ENCODE assay signal across 3 worm cellular contexts in the genomic region with DNA sequence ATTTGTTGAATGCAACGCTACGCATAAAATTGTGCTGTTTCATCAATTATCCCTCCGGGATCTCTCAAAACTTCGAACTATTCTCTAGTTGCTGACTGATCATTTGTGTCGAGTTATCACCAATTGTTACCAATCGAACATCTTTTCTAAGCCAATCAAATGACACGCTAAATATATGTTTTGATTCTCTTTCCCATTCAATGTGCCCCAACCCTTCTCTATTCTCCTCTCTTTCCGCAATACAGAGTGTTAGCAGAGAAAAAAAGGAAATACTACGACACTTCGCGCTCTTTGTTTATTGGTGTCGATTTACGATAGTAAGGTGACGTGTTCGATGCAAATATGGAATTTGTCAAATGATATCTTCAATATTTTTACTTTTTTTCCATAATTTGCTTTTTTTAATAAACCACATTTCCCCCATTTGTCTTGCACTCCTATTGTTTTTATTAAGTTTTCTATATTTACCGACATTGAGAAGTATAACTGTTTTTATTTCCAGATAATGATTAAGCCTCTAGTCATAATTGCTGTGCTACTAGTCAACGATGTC.
TF ChIP-seq lines count a peak whose summit lies in the region.

Gene nucb-1 (plus strand): TSS at position 503 of the 553 bp plus-strand sequence.

TF ChIP-seq in whole organism, L2 larva, 48 proteins besides CTCF, POLR2A, EP300 and RAD21 (continued from another document):
- TF ChIP-seq crh-2 (tag; optimal IDR thresholded peaks at IDR 0.05; lab: Kevin White, UChicago) (peak; percentile 97), nhr-129 (tag; optimal IDR thresholded peaks at IDR 0.05; lab: Kevin White, UChicago) (peak; percentile 94), aly-2 (tag; optimal IDR thresholded peaks at IDR 0.05; lab: Kevin White, UChicago) (no peak), sem-4 (tag; optimal IDR thresholded peaks at IDR 0.05; lab: Kevin White, UChicago) (no peak), alr-1 (tag; optimal IDR thresholded peaks at IDR 0.05; lab: Kevin White, UChicago) (no peak), lin-39 (tag; optimal IDR thresholded peaks at IDR 0.05; lab: Kevin White, UChicago) (no peak), sma-9 (GFP tag; optimal IDR thresholded peaks at IDR 0.05; lab: Kevin White, UChicago) (peak; percentile 93), sma-9 (tag; optimal IDR thresholded peaks at IDR 0.05; lab: Kevin White, UChicago) (no peak), gmeb-1 (tag; optimal IDR thresholded peaks at IDR 0.05; lab: Kevin White, UChicago) (peak; percentile 73), ceh-82 (tag; optimal IDR thresholded peaks at IDR 0.05; lab: Kevin White, UChicago) (no peak), ztf-1 (GFP tag; conservative IDR thresholded peaks at IDR 0.05; lab: Robert Waterston, UW) (no peak), unc-55 (GFP tag; optimal IDR thresholded peaks at IDR 0.05; lab: Kevin White, UChicago) (peak; percentile 94), ama-1 (optimal IDR thresholded peaks at IDR 0.05; lab: Kevin White, UChicago) (no peak), unc-39 (tag; optimal IDR thresholded peaks at IDR 0.05; lab: Kevin White, UChicago) (no peak), mbf-1 (tag; optimal IDR thresholded peaks at IDR 0.05; lab: Kevin White, UChicago) (no peak), zag-1 (tag; optimal IDR thresholded peaks at IDR 0.05; lab: Kevin White, UChicago) (peak; percentile 7), Y55F3AM.14 (GFP tag; optimal IDR thresholded peaks at IDR 0.05; lab: Kevin White, UChicago) (no peak), lin-11 (tag; optimal IDR thresholded peaks at IDR 0.05; lab: Kevin White, UChicago) (no peak), lsy-2 (tag; optimal IDR thresholded peaks at IDR 0.05; lab: Kevin White, UChicago) (peak; percentile 45 to 87), ztf-4 (tag; optimal IDR thresholded peaks at IDR 0.05; lab: Kevin White, UChicago) (no peak), nhr-12 (tag; optimal IDR thresholded peaks at IDR 0.05; lab: Kevin White, UChicago) (no peak), lin-13 (GFP tag; optimal IDR thresholded peaks at IDR 0.05; lab: Kevin White, UChicago) (peak; percentile 75), fos-1 (tag; optimal IDR thresholded peaks at IDR 0.05; lab: Kevin White, UChicago) (peak; percentile 79), nhr-11 (tag; optimal IDR thresholded peaks at IDR 0.05; lab: Kevin White, UChicago) (no peak), C34F6.9 (tag; optimal IDR thresholded peaks at IDR 0.05; lab: Kevin White, UChicago) (peak; percentile 94)
TF ChIP-seq in whole organism, L2 larva: peak in this region for 19.

TF ChIP-seq in whole organism, L4 larva, 104 proteins besides CTCF, POLR2A, EP300 and RAD21 (continued from another document and continues in another):
- TF ChIP-seq hif-1 (tag; optimal IDR thresholded peaks at IDR 0.05; lab: Kevin White, UChicago) (peak in 1 of 2 experiments; percentile 37), nhr-6 (tag; optimal IDR thresholded peaks at IDR 0.05; lab: Kevin White, UChicago) (peak; percentile 82), nhr-111 (GFP tag; optimal IDR thresholded peaks at IDR 0.05; lab: Kevin White, UChicago) (no peak), Y48G9A.11 (GFP tag; IDR thresholded peaks at IDR 0.05; lab: Robert Waterston, UW) (no peak), aly-2 (tag; optimal IDR thresholded peaks at IDR 0.05; lab: Kevin White, UChicago) (no peak), zfp-3 (GFP tag; conservative IDR thresholded peaks at IDR 0.05; lab: Robert Waterston, UW) (no peak), nhr-11 (tag; optimal IDR thresholded peaks at IDR 0.05; lab: Kevin White, UChicago) (peak; percentile 72), F44E2.7 (GFP tag; IDR thresholded peaks at IDR 0.05; lab: Robert Waterston, UW) (no peak), set-16 (GFP tag; IDR thresholded peaks at IDR 0.05; lab: Robert Waterston, UW) (no peak), D1046.2 (GFP tag; IDR thresholded peaks at IDR 0.05; lab: Robert Waterston, UW) (no peak), zip-2 (tag; optimal IDR thresholded peaks at IDR 0.05; lab: Kevin White, UChicago) (no peak), tag-97 (GFP tag; IDR thresholded peaks at IDR 0.05; lab: Robert Waterston, UW) (no peak), dpl-1 (GFP tag; optimal IDR thresholded peaks at IDR 0.05; lab: Kevin White, UChicago) (peak; percentile 41), nhr-25 (tag; optimal IDR thresholded peaks at IDR 0.05; lab: Kevin White, UChicago; ENCODE audit: borderline replicate concordance, insufficient read depth) (peak; percentile 39), mdl-1 (tag; optimal IDR thresholded peaks at IDR 0.05; lab: Kevin White, UChicago) (peak in 1 of 2 experiments; percentile 28), nhr-10 (tag; optimal IDR thresholded peaks at IDR 0.05; lab: Kevin White, UChicago) (no peak), arid-1 (GFP tag; conservative IDR thresholded peaks at IDR 0.05; lab: Robert Waterston, UW) (no peak), nhr-102 (tag; optimal IDR thresholded peaks at IDR 0.05; lab: Kevin White, UChicago) (no peak), unc-62 (GFP tag; optimal IDR thresholded peaks at IDR 0.05 in 1 of 2; lab: Kevin White, UChicago) (peak in 1 of 2 experiments; percentile 88), unc-62 (tag; optimal IDR thresholded peaks at IDR 0.05; lab: Kevin White, UChicago) (no peak), lin-13 (GFP tag; optimal IDR thresholded peaks at IDR 0.05; lab: Kevin White, UChicago) (no peak), ceh-32 (tag; optimal IDR thresholded peaks at IDR 0.05; lab: Kevin White, UChicago; ENCODE audit: poor library complexity) (no peak), Y75B8A.6 (GFP tag; IDR thresholded peaks at IDR 0.05; lab: Robert Waterston, UW) (no peak), zfp-2 (tag; optimal IDR thresholded peaks at IDR 0.05; lab: Kevin White, UChicago) (no peak), unc-39 (tag; optimal IDR thresholded peaks at IDR 0.05; lab: Kevin White, UChicago) (no peak), ces-1 (GFP tag; optimal IDR thresholded peaks at IDR 0.05; lab: Kevin White, UChicago) (no peak), vab-7 (GFP tag; IDR thresholded peaks at IDR 0.05; lab: Robert Waterston, UW) (no peak), dmd-9 (GFP tag; IDR thresholded peaks at IDR 0.05; lab: Robert Waterston, UW) (no peak), ama-1 (optimal IDR thresholded peaks at IDR 0.05; lab: Kevin White, UChicago) (no peak), zip-11 (GFP tag; IDR thresholded peaks at IDR 0.05; lab: Robert Waterston, UW) (no peak), dve-1 (tag; optimal IDR thresholded peaks at IDR 0.05; lab: Kevin White, UChicago; ENCODE audit: insufficient read depth) (peak; percentile 79), tra-1 (GFP tag; IDR thresholded peaks at IDR 0.05; lab: Robert Waterston, UW) (no peak), cey-2 (tag; optimal IDR thresholded peaks at IDR 0.05; lab: Kevin White, UChicago; ENCODE audit: borderline replicate concordance, insufficient read depth) (no peak), Y105C5A.15 (GFP tag; IDR thresholded peaks at IDR 0.05; lab: Robert Waterston, UW) (no peak), lir-3 (tag; optimal IDR thresholded peaks at IDR 0.05; lab: Kevin White, UChicago) (no peak), spr-1 (tag; optimal IDR thresholded peaks at IDR 0.05; lab: Kevin White, UChicago) (no peak), duxl-1 (tag; optimal IDR thresholded peaks at IDR 0.05; lab: Kevin White, UChicago; ENCODE audit: poor library complexity) (peak; percentile 28), F37D6.2 (tag; optimal IDR thresholded peaks at IDR 0.05; lab: Kevin White, UChicago) (no peak), nhr-41 (GFP tag; IDR thresholded peaks at IDR 0.05; lab: Robert Waterston, UW) (no peak), ceh-62 (tag; optimal IDR thresholded peaks at IDR 0.05; lab: Kevin White, UChicago) (no peak), nhr-76 (tag; optimal IDR thresholded peaks at IDR 0.05; lab: Kevin White, UChicago) (no peak), daf-19 (GFP tag; conservative IDR thresholded peaks at IDR 0.05; lab: Robert Waterston, UW) (no peak), snpc-1.2 (GFP tag; IDR thresholded peaks at IDR 0.05; lab: Robert Waterston, UW) (no peak), ctbp-1 (GFP tag; IDR thresholded peaks at IDR 0.05; lab: Robert Waterston, UW) (no peak), Y5F2A.4 (GFP tag; optimal IDR thresholded peaks at IDR 0.05; lab: Kevin White, UChicago) (no peak), php-3 (GFP tag; IDR thresholded peaks at IDR 0.05; lab: Robert Waterston, UW) (no peak), mxl-3 (GFP tag; optimal IDR thresholded peaks at IDR 0.05; lab: Kevin White, UChicago) (peak; percentile 60), madf-9 (GFP tag; conservative IDR thresholded peaks at IDR 0.05; lab: Robert Waterston, UW) (no peak), lin-15B (tag; optimal IDR thresholded peaks at IDR 0.05; lab: Kevin White, UChicago) (no peak), snpc-4 (tag; optimal IDR thresholded peaks at IDR 0.05; lab: Kevin White, UChicago) (no peak), daf-12 (tag; optimal IDR thresholded peaks at IDR 0.05; lab: Kevin White, UChicago) (no peak), madf-5 (GFP tag; IDR thresholded peaks at IDR 0.05; lab: Robert Waterston, UW) (no peak), lin-29 (GFP tag; IDR thresholded peaks at IDR 0.05; lab: Robert Waterston, UW) (no peak), hmg-1.1 (GFP tag; IDR thresholded peaks at IDR 0.05; lab: Robert Waterston, UW) (peak; percentile 62)

TF ChIP-seq in whole organism, late embryonic, 69 proteins besides CTCF, POLR2A, EP300 and RAD21 (continued from another document):
- TF ChIP-seq fkh-6 (tag; optimal IDR thresholded peaks at IDR 0.05; lab: Kevin White, UChicago) (no peak), tbx-2 (tag; optimal IDR thresholded peaks at IDR 0.05; lab: Kevin White, UChicago) (peak; percentile 56), zip-5 (tag; optimal IDR thresholded peaks at IDR 0.05; lab: Kevin White, UChicago) (no peak), ceh-34 (tag; optimal IDR thresholded peaks at IDR 0.05; lab: Kevin White, UChicago) (peak; percentile 89), C38D4.7 (GFP tag; optimal IDR thresholded peaks at IDR 0.05; lab: Kevin White, UChicago) (no peak), unc-86 (tag; optimal IDR thresholded peaks at IDR 0.05; lab: Kevin White, UChicago) (no peak), hlh-13 (GFP tag; optimal IDR thresholded peaks at IDR 0.05; lab: Kevin White, UChicago) (no peak), rnt-1 (tag; optimal IDR thresholded peaks at IDR 0.05; lab: Kevin White, UChicago) (no peak), syd-9 (tag; optimal IDR thresholded peaks at IDR 0.05; lab: Kevin White, UChicago) (no peak), sox-4 (tag; optimal IDR thresholded peaks at IDR 0.05; lab: Kevin White, UChicago) (no peak), elt-4 (tag; optimal IDR thresholded peaks at IDR 0.05; lab: Kevin White, UChicago) (no peak), ceh-19 (GFP tag; optimal IDR thresholded peaks at IDR 0.05; lab: Kevin White, UChicago) (no peak), lin-11 (tag; optimal IDR thresholded peaks at IDR 0.05; lab: Kevin White, UChicago) (no peak), hlh-8 (tag; optimal IDR thresholded peaks at IDR 0.05; lab: Kevin White, UChicago) (peak; percentile 10), odd-2 (tag; optimal IDR thresholded peaks at IDR 0.05; lab: Kevin White, UChicago) (no peak), hlh-15 (tag; optimal IDR thresholded peaks at IDR 0.05; lab: Kevin White, UChicago) (no peak), mec-3 (tag; optimal IDR thresholded peaks at IDR 0.05; lab: Kevin White, UChicago; ENCODE audit: borderline replicate concordance) (no peak), pax-1 (tag; optimal IDR thresholded peaks at IDR 0.05; lab: Kevin White, UChicago) (peak; percentile 40), T23F11.4 (GFP tag; optimal IDR thresholded peaks at IDR 0.05; lab: Kevin White, UChicago) (no peak), hlh-30 (tag; optimal IDR thresholded peaks at IDR 0.05; lab: Kevin White, UChicago; ENCODE audit: insufficient read depth) (peak; percentile 27), ceh-48 (tag; optimal IDR thresholded peaks at IDR 0.05; lab: Kevin White, UChicago) (no peak), ttx-3 (tag; optimal IDR thresholded peaks at IDR 0.05; lab: Kevin White, UChicago) (no peak), F13H6.1 (tag; optimal IDR thresholded peaks at IDR 0.05; lab: Kevin White, UChicago) (no peak), ama-1 (optimal IDR thresholded peaks at IDR 0.05; lab: Kevin White, UChicago) (no peak), ceh-30 (tag; optimal IDR thresholded peaks at IDR 0.05; lab: Kevin White, UChicago) (no peak), ztf-16 (tag; optimal IDR thresholded peaks at IDR 0.05; lab: Kevin White, UChicago) (no peak), Y22D7AL.16 (tag; optimal IDR thresholded peaks at IDR 0.05; lab: Kevin White, UChicago) (no peak), dmd-4 (tag; optimal IDR thresholded peaks at IDR 0.05; lab: Kevin White, UChicago; ENCODE audit: borderline replicate concordance) (no peak), tbx-7 (tag; optimal IDR thresholded peaks at IDR 0.05; lab: Kevin White, UChicago) (no peak), nhr-11 (tag; optimal IDR thresholded peaks at IDR 0.05; lab: Kevin White, UChicago) (no peak), unc-55 (GFP tag; optimal IDR thresholded peaks at IDR 0.05; lab: Kevin White, UChicago) (peak; percentile 78), ahr-1 (tag; optimal IDR thresholded peaks at IDR 0.05; lab: Kevin White, UChicago) (no peak), fkh-10 (GFP tag; optimal IDR thresholded peaks at IDR 0.05; lab: Kevin White, UChicago) (no peak), pqm-1 (tag; optimal IDR thresholded peaks at IDR 0.05; lab: Kevin White, UChicago) (no peak), ref-2 (tag; optimal IDR thresholded peaks at IDR 0.05; lab: Kevin White, UChicago) (no peak), madf-2 (tag; optimal IDR thresholded peaks at IDR 0.05; lab: Kevin White, UChicago) (peak; percentile 39), ceh-24 (tag; optimal IDR thresholded peaks at IDR 0.05; lab: Kevin White, UChicago) (no peak), elt-2 (tag; optimal IDR thresholded peaks at IDR 0.05; lab: Kevin White, UChicago) (no peak), ceh-31 (tag; optimal IDR thresholded peaks at IDR 0.05; lab: Kevin White, UChicago) (no peak), ceh-2 (tag; optimal IDR thresholded peaks at IDR 0.05; lab: Kevin White, UChicago) (no peak), fax-1 (tag; optimal IDR thresholded peaks at IDR 0.05; lab: Kevin White, UChicago) (no peak), ceh-14 (tag; optimal IDR thresholded peaks at IDR 0.05; lab: Kevin White, UChicago) (no peak), nhr-232 (tag; optimal IDR thresholded peaks at IDR 0.05; lab: Kevin White, UChicago) (no peak), lim-6 (tag; optimal IDR thresholded peaks at IDR 0.05; lab: Kevin White, UChicago) (no peak), npax-4 (tag; optimal IDR thresholded peaks at IDR 0.05; lab: Kevin White, UChicago) (no peak)
